Fruit fly (Drosophila melanogaster) whole organism, embryonic: ENCODE results near the gene CG6479.

Experiments
- Bteb2 ChIP-seq: fragments of 200-800 bp; sonication (Bioruptor generic); optimal IDR thresholded peaks from 2 replicates; lab custom pipeline; 2016; ENCODE audit warnings: missing biosample characterization, missing genetic modification characterization
- CG11093 ChIP-seq: fragments of 200-800 bp; sonication (Bioruptor generic); IDR thresholded peaks from 3 replicates; pipeline ENCODE4 v1.3.6; 2022; ENCODE audit warnings: missing biosample characterization, missing genetic modification characterization
- CG12219 ChIP-seq: fragments of 200-800 bp; sonication (Bioruptor generic); optimal IDR thresholded peaks from 3 replicates; lab custom pipeline; 2018; ENCODE audit warnings: missing biosample characterization, mild to moderate bottlenecking, missing genetic modification characterization
- CG12769 ChIP-seq: fragments of 200-800 bp; sonication (Bioruptor generic); optimal IDR thresholded peaks from 2 replicates; lab custom pipeline; 2019; ENCODE audit warnings: missing biosample characterization, mild to moderate bottlenecking, missing genetic modification characterization, moderate library complexity
- CG13296 ChIP-seq: fragments of 200-800 bp; sonication (Bioruptor generic); optimal IDR thresholded peaks from 3 replicates; lab custom pipeline; 2018; ENCODE audit warnings: missing biosample characterization, mild to moderate bottlenecking, missing genetic modification characterization
- CG13894 ChIP-seq: fragments of 200-800 bp; sonication (Bioruptor generic); optimal IDR thresholded peaks from 3 replicates; lab custom pipeline; 2018; ENCODE audit warnings: missing biosample characterization, mild to moderate bottlenecking, missing genetic modification characterization, moderate library complexity
- CG14667 ChIP-seq: fragments of 200-800 bp; sonication (Bioruptor generic); IDR thresholded peaks from 2 replicates; pipeline ENCODE4 v1.3.6; 2022; ENCODE audit warnings: missing biosample characterization, missing genetic modification characterization
- CG16779 ChIP-seq: fragments of 200-800 bp; sonication (Bioruptor generic); IDR thresholded peaks from 2 replicates; pipeline ENCODE4 v1.3.6; 2022; ENCODE audit warnings: missing biosample characterization, missing genetic modification characterization
- CG16813 ChIP-seq: fragments of 200-800 bp; sonication (Bioruptor generic); IDR thresholded peaks from 3 replicates; pipeline ENCODE4 v1.3.6; 2022; ENCODE audit warnings: missing biosample characterization, missing genetic modification characterization; ENCODE audit not compliant: partially characterized antibody
- CG1792 ChIP-seq: fragments of 200-800 bp; sonication (Bioruptor generic); optimal IDR thresholded peaks from 2 replicates; lab custom pipeline; 2016; ENCODE audit warnings: missing biosample characterization, missing genetic modification characterization
- CG18262 ChIP-seq: fragments of 200-800 bp; optimal IDR thresholded peaks from 3 replicates; lab custom pipeline; 2019; ENCODE audit warnings: missing biosample characterization, mild to moderate bottlenecking, missing genetic modification characterization, moderate library complexity
- CG3281 ChIP-seq: fragments of 200-800 bp; sonication (Bioruptor generic); optimal IDR thresholded peaks from 3 replicates; lab custom pipeline; 2017; ENCODE audit warnings: missing biosample characterization, mild to moderate bottlenecking, missing genetic modification characterization
- CG3407 ChIP-seq: fragments of 200-800 bp; sonication (Bioruptor generic); optimal IDR thresholded peaks from 2 replicates; lab custom pipeline; 2018; ENCODE audit warnings: missing biosample characterization, mild to moderate bottlenecking, missing genetic modification characterization
- CG4282 ChIP-seq: fragments of 200-800 bp; sonication (Bioruptor generic); optimal IDR thresholded peaks from 2 replicates; lab custom pipeline; 2016; ENCODE audit warnings: missing biosample characterization, missing genetic modification characterization
- CG4360 ChIP-seq: fragments of 200-800 bp; sonication (Bioruptor generic); IDR thresholded peaks from 2 replicates; pipeline ENCODE4 v1.3.6; 2022; ENCODE audit warnings: missing biosample characterization, missing genetic modification characterization
- CG7987 ChIP-seq: fragments of 200-800 bp; sonication (Bioruptor generic); optimal IDR thresholded peaks from 2 replicates; lab custom pipeline; 2018; ENCODE audit warnings: missing biosample characterization, mild to moderate bottlenecking, missing genetic modification characterization, moderate library complexity
- D19B ChIP-seq: fragments of 200-800 bp; sonication (Bioruptor generic); optimal IDR thresholded peaks from 2 replicates; lab custom pipeline; 2017; ENCODE audit warnings: missing biosample characterization, mild to moderate bottlenecking, missing genetic modification characterization
- Fer3 ChIP-seq: fragments of 200-800 bp; sonication (Bioruptor generic); optimal IDR thresholded peaks from 2 replicates; lab custom pipeline; 2018; ENCODE audit warnings: missing biosample characterization, mild to moderate bottlenecking, missing genetic modification characterization, moderate library complexity
- HLH4C ChIP-seq: fragments of 200-800 bp; sonication (Bioruptor generic); IDR thresholded peaks from 3 replicates; pipeline ENCODE4 v1.3.6; 2022; ENCODE audit warnings: missing biosample characterization, missing genetic modification characterization; ENCODE audit not compliant: partially characterized antibody
- Kr ChIP-seq: fragments of 200-800 bp; sonication (Bioruptor generic); optimal IDR thresholded peaks from 2 replicates; lab custom pipeline; 2017; ENCODE audit warnings: missing biosample characterization, mild to moderate bottlenecking, missing genetic modification characterization
- Meics ChIP-seq: fragments of 200-800 bp; sonication (Bioruptor generic); optimal IDR thresholded peaks from 2 replicates; lab custom pipeline; 2017; ENCODE audit warnings: missing biosample characterization, mild to moderate bottlenecking, missing genetic modification characterization
- Six4 ChIP-seq: fragments of 200-800 bp; sonication (Bioruptor generic); optimal IDR thresholded peaks from 2 replicates; lab custom pipeline; 2016; ENCODE audit warnings: missing biosample characterization, missing genetic modification characterization
- Sox102F ChIP-seq: fragments of 200-800 bp; sonication (Bioruptor generic); optimal IDR thresholded peaks from 2 replicates; lab custom pipeline; 2018; ENCODE audit warnings: missing biosample characterization, mild to moderate bottlenecking, missing genetic modification characterization, moderate library complexity
- ato ChIP-seq: fragments of 200-800 bp; sonication (Bioruptor generic); IDR thresholded peaks from 2 replicates; pipeline ENCODE4 v1.3.6; 2022; ENCODE audit warnings: missing biosample characterization, missing genetic modification characterization; ENCODE audit not compliant: partially characterized antibody
- crc ChIP-seq: fragments of 200-800 bp; sonication (Bioruptor generic); optimal IDR thresholded peaks from 2 replicates; lab custom pipeline; 2016; ENCODE audit warnings: missing biosample characterization, missing genetic modification characterization
- emc ChIP-seq: fragments of 200-800 bp; sonication (Bioruptor generic); optimal IDR thresholded peaks from 2 replicates; lab custom pipeline; 2016; ENCODE audit warnings: missing biosample characterization, missing genetic modification characterization
- fd3F ChIP-seq: fragments of 200-800 bp; sonication (Bioruptor generic); optimal IDR thresholded peaks from 2 replicates; lab custom pipeline; 2018; ENCODE audit warnings: missing biosample characterization, mild to moderate bottlenecking, missing genetic modification characterization, moderate library complexity
- gcm ChIP-seq: fragments of 200-800 bp; sonication (Bioruptor generic); optimal IDR thresholded peaks from 2 replicates; lab custom pipeline; 2019; ENCODE audit warnings: missing biosample characterization, mild to moderate bottlenecking, missing genetic modification characterization, moderate library complexity
- kay ChIP-seq: fragments of 200-800 bp; sonication (Bioruptor generic); optimal IDR thresholded peaks from 2 replicates; lab custom pipeline; 2016; ENCODE audit warnings: missing biosample characterization, missing genetic modification characterization
- oc ChIP-seq: fragments of 200-800 bp; sonication (Bioruptor generic); optimal IDR thresholded peaks from 2 replicates; lab custom pipeline; 2018; ENCODE audit warnings: missing biosample characterization, mild to moderate bottlenecking, missing genetic modification characterization, moderate library complexity
- org-1 ChIP-seq: fragments of 200-800 bp; sonication (Bioruptor generic); optimal IDR thresholded peaks from 2 replicates; lab custom pipeline; 2017; ENCODE audit warnings: missing biosample characterization, missing genetic modification characterization
- pb ChIP-seq: fragments of 200-800 bp; sonication (Bioruptor generic); optimal IDR thresholded peaks from 3 replicates; lab custom pipeline; 2016; ENCODE audit warnings: missing biosample characterization, missing genetic modification characterization
- pros ChIP-seq: fragments of 200-800 bp; sonication (Bioruptor generic); optimal IDR thresholded peaks from 3 replicates; lab custom pipeline; 2019; ENCODE audit warnings: missing biosample characterization, mild to moderate bottlenecking, missing genetic modification characterization, moderate library complexity
- ranshi ChIP-seq: fragments of 200-800 bp; sonication (Bioruptor generic); IDR thresholded peaks from 2 replicates; pipeline ENCODE4 v1.3.6; 2022; ENCODE audit warnings: missing biosample characterization, missing genetic modification characterization
- sqz ChIP-seq: fragments of 200-800 bp; sonication (Bioruptor generic); optimal IDR thresholded peaks from 3 replicates; lab custom pipeline; 2018; ENCODE audit warnings: missing biosample characterization, mild to moderate bottlenecking, missing genetic modification characterization
- tap ChIP-seq: fragments of 200-800 bp; optimal IDR thresholded peaks from 3 replicates; lab custom pipeline; 2019; ENCODE audit warnings: missing biosample characterization, mild to moderate bottlenecking, missing genetic modification characterization, moderate library complexity
- tin ChIP-seq: fragments of 200-800 bp; sonication (Bioruptor generic); optimal IDR thresholded peaks from 3 replicates; lab custom pipeline; 2016; ENCODE audit warnings: missing biosample characterization, missing genetic modification characterization
- tll ChIP-seq, 2 experiments: fragments of 200-800 bp in 1 of 2; fragments of >200 bp in 1 of 2; sonication (Bioruptor generic) in 1 of 2; optimal IDR thresholded peaks; 2 replicates each; lab custom pipeline; 2017 to 2019; ENCODE audit warnings: missing biosample characterization in 2 of 2, missing genetic modification characterization in 2 of 2, mild to moderate bottlenecking in 1 of 2, moderate library complexity in 1 of 2
- twi ChIP-seq: fragments of 200-800 bp; optimal IDR thresholded peaks from 2 replicates; lab custom pipeline; 2019; ENCODE audit warnings: missing biosample characterization, mild to moderate bottlenecking, missing genetic modification characterization, moderate library complexity
- vnd ChIP-seq: fragments of 200-800 bp; sonication (Bioruptor generic); IDR thresholded peaks from 3 replicates; pipeline ENCODE4 v1.3.6; 2022; ENCODE audit warnings: missing biosample characterization, missing genetic modification characterization; ENCODE audit not compliant: partially characterized antibody

CG6479 gene

DNA sequence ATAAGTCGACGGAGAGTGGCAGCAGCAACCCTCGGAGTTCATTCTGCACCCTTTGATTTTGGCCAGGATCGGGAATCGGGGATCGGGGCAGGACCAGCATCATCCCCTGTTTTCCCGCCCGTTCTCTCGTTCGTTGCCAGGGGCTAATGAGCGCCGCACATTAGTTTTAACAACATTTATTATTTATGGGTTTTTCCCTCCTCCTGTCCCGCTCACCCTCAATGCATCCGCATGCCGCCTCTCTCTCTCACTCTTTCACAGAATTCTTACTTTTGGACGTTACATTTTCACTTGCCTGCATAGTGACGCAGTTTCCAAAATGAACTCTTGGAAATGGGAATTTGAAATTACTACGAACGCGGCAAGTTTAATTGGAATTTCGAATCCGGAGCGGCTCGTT, 27.9 kb upstream of the CG6479 start (continued):
- no peak for TF ChIP-seq Fer3 (tag; lab: Kevin White, UChicago)
- peak; percentile 61 for TF ChIP-seq gcm (GFP tag; lab: Kevin White, UChicago)
- no peak for TF ChIP-seq twi (tag; lab: Kevin White, UChicago)
- TF ChIP-seq kay (GFP tag; lab: Kevin White, UChicago): no peak
- TF ChIP-seq Meics (GFP tag; lab: Kevin White, UChicago): no peak
- no peak for TF ChIP-seq pb (GFP tag; lab: Kevin White, UChicago)

DNA sequence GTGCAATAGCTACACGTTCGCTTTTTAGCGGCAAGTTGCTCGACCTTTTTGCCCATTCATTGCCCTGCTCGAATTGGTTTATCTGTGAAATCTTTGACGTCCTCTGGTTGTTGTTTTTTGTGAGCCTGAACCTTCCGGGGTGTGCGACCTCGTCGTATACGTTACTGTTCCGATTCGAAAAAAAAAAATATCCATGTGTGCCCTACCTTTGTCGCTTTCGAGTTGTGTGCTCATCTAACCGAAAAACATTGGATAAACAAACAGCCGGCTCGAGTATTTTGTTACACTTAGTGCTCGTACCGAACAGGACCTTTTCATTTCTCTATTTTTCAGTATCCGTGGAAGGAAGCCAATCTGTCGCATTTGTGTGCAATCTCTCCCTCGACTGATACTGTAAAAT, 25.0 kb upstream of the CG6479 start:
- TF ChIP-seq CG4360 (peak; percentile 55; the same call in 1 of the 2 replicates), CG14667 (GFP tag; lab: Robert Waterston, UW) (no peak), CG18262 (tag; lab: Kevin White, UChicago) (no peak), CG1792 (GFP tag; lab: Kevin White, UChicago) (no peak), kay (GFP tag; lab: Kevin White, UChicago) (no peak), CG4282 (GFP tag; lab: Kevin White, UChicago) (no peak), Kr (GFP tag; lab: Kevin White, UChicago) (no peak), ato (GFP tag; lab: Robert Waterston, UW) (no peak), fd3F (GFP tag; lab: Kevin White, UChicago) (no peak), crc (no peak), CG7987 (GFP tag; lab: Kevin White, UChicago) (no peak), sqz (GFP tag; lab: Kevin White, UChicago) (peak; percentile 55), CG16779 (GFP tag; lab: Robert Waterston, UW) (no peak), CG3407 (no peak), tin (no peak), CG13296 (GFP tag; lab: Kevin White, UChicago) (no peak), D19B (GFP tag; lab: Kevin White, UChicago) (no peak), tll (GFP tag; optimal IDR thresholded peaks at IDR 0.05; lab: Kevin White, UChicago) (peak in 1 of 2 experiments; percentile 62), CG11093 (GFP tag; lab: Robert Waterston, UW) (no peak), Six4 (GFP tag; lab: Kevin White, UChicago) (no peak), org-1 (GFP tag; lab: Kevin White, UChicago) (no peak), Bteb2 (GFP tag; lab: Kevin White, UChicago) (no peak), Sox102F (GFP tag; lab: Kevin White, UChicago) (no peak), CG3281 (no peak), HLH4C (no peak), tap (peak; percentile 50), CG16813 (GFP tag; lab: Robert Waterston, UW) (no peak), oc (tag; lab: Kevin White, UChicago) (peak; percentile 89), ranshi (GFP tag; lab: Robert Waterston, UW) (no peak), CG13894 (tag; lab: Kevin White, UChicago) (peak; percentile 14), CG12219 (GFP tag; lab: Kevin White, UChicago) (no peak), vnd (0 out of 3 replicates have a peak, but pooled peaks have one; percentile 12), CG12769 (tag; lab: Kevin White, UChicago) (no peak), pros (GFP tag; lab: Kevin White, UChicago) (peak; percentile 72), emc (no peak)
